Fruit fly (Drosophila melanogaster) whole organism, prepupa: ENCODE measurements around the gene Gclm.

Experiments used
- CG10669 ChIP-seq: fragments of 200-800 bp; sonication (Bioruptor generic); optimal IDR thresholded peaks from 3 replicates; lab custom pipeline; 2018; ENCODE audit warnings: missing biosample characterization, mild to moderate bottlenecking, missing genetic modification characterization, moderate library complexity
- CG11762 ChIP-seq: fragments of 200-800 bp; sonication (Bioruptor generic); optimal IDR thresholded peaks from 3 replicates; lab custom pipeline; 2016; ENCODE audit warnings: missing biosample characterization, missing genetic modification characterization; ENCODE audit not compliant: insufficient read depth
- CG11902 ChIP-seq: fragments of 200-800 bp; sonication (Bioruptor generic); optimal IDR thresholded peaks from 3 replicates; lab custom pipeline; 2016; ENCODE audit warnings: missing biosample characterization, missing genetic modification characterization
- CG15336 ChIP-seq: fragments of 200-800 bp; sonication (Bioruptor generic); IDR thresholded peaks from 2 replicates; pipeline ENCODE4 v1.3.6; 2022; ENCODE audit warnings: missing biosample characterization, missing genetic modification characterization
- CG1621 ChIP-seq: fragments of 200-800 bp; sonication (Bioruptor generic); optimal IDR thresholded peaks from 3 replicates; lab custom pipeline; 2018; ENCODE audit warnings: missing biosample characterization, mild to moderate bottlenecking, missing genetic modification characterization
- CG16779 ChIP-seq: fragments of 200-800 bp; sonication (Bioruptor generic); optimal IDR thresholded peaks from 3 replicates; lab custom pipeline; 2017; ENCODE audit warnings: missing biosample characterization, mild to moderate bottlenecking, missing genetic modification characterization
- CG3032 ChIP-seq: fragments of 200-800 bp; optimal IDR thresholded peaks from 2 replicates; lab custom pipeline; 2019; ENCODE audit warnings: missing biosample characterization, mild to moderate bottlenecking, missing genetic modification characterization, moderate library complexity
- CG31627 ChIP-seq: fragments of 200-800 bp; sonication (Bioruptor generic); optimal IDR thresholded peaks from 3 replicates; lab custom pipeline; 2016; ENCODE audit warnings: missing biosample characterization, missing genetic modification characterization
- CG32006 ChIP-seq: fragments of 200-800 bp; sonication (Bioruptor generic); optimal IDR thresholded peaks from 3 replicates; lab custom pipeline; 2017; ENCODE audit warnings: missing biosample characterization, mild to moderate bottlenecking, missing genetic modification characterization
- CG34406 ChIP-seq: fragments of 200-800 bp; sonication (Bioruptor generic); optimal IDR thresholded peaks from 3 replicates; lab custom pipeline; 2016; ENCODE audit warnings: missing biosample characterization, missing genetic modification characterization
- CG3919 ChIP-seq: fragments of 200-800 bp; sonication (Bioruptor generic); optimal IDR thresholded peaks from 3 replicates; lab custom pipeline; 2016; ENCODE audit warnings: missing biosample characterization, missing genetic modification characterization
- CG4318 ChIP-seq: fragments of 200-800 bp; sonication (Bioruptor generic); optimal IDR thresholded peaks from 3 replicates; lab custom pipeline; 2017; ENCODE audit warnings: missing biosample characterization, mild to moderate bottlenecking, missing genetic modification characterization
- CG6163 ChIP-seq: fragments of 200-800 bp; sonication (Bioruptor generic); IDR thresholded peaks from 3 replicates; pipeline ENCODE4 v1.3.6; 2022; ENCODE audit warnings: missing biosample characterization, missing genetic modification characterization
- CG6276 ChIP-seq: fragments of 200-800 bp; sonication (Bioruptor generic); optimal IDR thresholded peaks from 2 replicates; lab custom pipeline; 2017; ENCODE audit warnings: missing biosample characterization, mild to moderate bottlenecking, missing genetic modification characterization
- CG6792 ChIP-seq: fragments of 200-800 bp; sonication (Bioruptor generic); optimal IDR thresholded peaks from 3 replicates; lab custom pipeline; 2016; ENCODE audit warnings: missing biosample characterization, missing genetic modification characterization
- CG6808 ChIP-seq: fragments of 200-800 bp; sonication (Bioruptor generic); optimal IDR thresholded peaks from 3 replicates; lab custom pipeline; 2017; ENCODE audit warnings: missing biosample characterization, missing genetic modification characterization, mild to moderate bottlenecking, moderate library complexity, missing genetic modification reagents
- CG7368 ChIP-seq: fragments of 200-800 bp; sonication (Bioruptor generic); optimal IDR thresholded peaks from 3 replicates; lab custom pipeline; 2016; ENCODE audit warnings: missing biosample characterization, missing genetic modification characterization
- CG8119 ChIP-seq: fragments of 200-800 bp; sonication (Bioruptor generic); IDR thresholded peaks from 3 replicates; pipeline ENCODE4 v1.3.6; 2022; ENCODE audit warnings: missing biosample characterization, missing genetic modification characterization
- CG8319 ChIP-seq: fragments of 200-800 bp; sonication (Bioruptor generic); optimal IDR thresholded peaks from 3 replicates; lab custom pipeline; 2016; ENCODE audit warnings: missing biosample characterization, missing genetic modification characterization
- CG8632 ChIP-seq: fragments of 200-800 bp; sonication (Bioruptor generic); optimal IDR thresholded peaks from 3 replicates; lab custom pipeline; 2016; ENCODE audit warnings: missing biosample characterization, missing genetic modification characterization
- Eip75B ChIP-seq: fragments of 200-800 bp; sonication (Bioruptor generic); optimal IDR thresholded peaks from 3 replicates; lab custom pipeline; 2016; ENCODE audit warnings: missing biosample characterization, missing genetic modification characterization
- Eip78C ChIP-seq: fragments of 200-800 bp; sonication (Bioruptor generic); peaks from one replicate; lab custom pipeline; 2016; ENCODE audit warnings: missing biosample characterization, missing genetic modification characterization
- Eip93F ChIP-seq: fragments of 200-800 bp; sonication (Bioruptor generic); optimal IDR thresholded peaks from 2 replicates; lab custom pipeline; 2016; ENCODE audit warnings: missing biosample characterization, mild to moderate bottlenecking, missing genetic modification characterization
- Ets21C ChIP-seq: fragments of 200-800 bp; sonication (Bioruptor generic); optimal IDR thresholded peaks from 3 replicates; lab custom pipeline; 2016; ENCODE audit warnings: missing biosample characterization, missing genetic modification characterization
- Ets96B ChIP-seq: fragments of 200-800 bp; optimal IDR thresholded peaks from 2 replicates; lab custom pipeline; 2019; ENCODE audit warnings: missing biosample characterization, mild to moderate bottlenecking, missing genetic modification characterization, moderate library complexity
- Gug ChIP-seq: fragments of 200-800 bp; sonication (Bioruptor generic); IDR thresholded peaks from 2 replicates; pipeline ENCODE4 v1.3.6; 2022; ENCODE audit warnings: missing biosample characterization, missing genetic modification characterization
- Hr38 ChIP-seq: sonication (Bioruptor generic); optimal IDR thresholded peaks from 2 replicates; lab custom pipeline; 2016; ENCODE audit warnings: missing biosample characterization, missing genetic modification characterization
- Hr39 ChIP-seq: fragments of 200-800 bp; sonication (Bioruptor generic); optimal IDR thresholded peaks from 2 replicates; lab custom pipeline; 2016; ENCODE audit warnings: missing biosample characterization, missing genetic modification characterization
- Lpt ChIP-seq: fragments of 200-800 bp; sonication (Bioruptor generic); optimal IDR thresholded peaks from 3 replicates; lab custom pipeline; 2016; ENCODE audit warnings: missing biosample characterization, missing genetic modification characterization
- Met ChIP-seq: fragments of 200-800 bp; sonication (Bioruptor generic); optimal IDR thresholded peaks from 3 replicates; lab custom pipeline; 2016; ENCODE audit warnings: missing biosample characterization, missing genetic modification characterization
- OdsH ChIP-seq: fragments of 200-800 bp; sonication (Bioruptor generic); optimal IDR thresholded peaks from 3 replicates; lab custom pipeline; 2016; ENCODE audit warnings: missing biosample characterization, missing genetic modification characterization
- Smox ChIP-seq: fragments of 200-800 bp; sonication (Bioruptor generic); optimal IDR thresholded peaks from 3 replicates; lab custom pipeline; 2016; ENCODE audit warnings: missing biosample characterization, missing genetic modification characterization
- Sox102F ChIP-seq: fragments of 200-800 bp; sonication (Bioruptor generic); optimal IDR thresholded peaks from 2 replicates; lab custom pipeline; 2016; ENCODE audit warnings: missing biosample characterization, mild to moderate bottlenecking, missing genetic modification characterization
- Sox14 ChIP-seq: fragments of 200-800 bp; sonication (Bioruptor generic); optimal IDR thresholded peaks from 3 replicates; lab custom pipeline; 2016; ENCODE audit warnings: missing biosample characterization, missing genetic modification characterization
- Sox15 ChIP-seq: fragments of 200-800 bp; sonication (Bioruptor generic); optimal IDR thresholded peaks from 3 replicates; lab custom pipeline; 2016; ENCODE audit warnings: missing biosample characterization, missing genetic modification characterization
- achi ChIP-seq: fragments of 200-800 bp; sonication (Bioruptor generic); optimal IDR thresholded peaks from 3 replicates; lab custom pipeline; 2016; ENCODE audit warnings: missing biosample characterization, missing genetic modification characterization
- acj6 ChIP-seq: fragments of 200-800 bp; sonication (Bioruptor generic); optimal IDR thresholded peaks from 3 replicates; lab custom pipeline; 2016; ENCODE audit warnings: missing biosample characterization, missing genetic modification characterization
- cyc ChIP-seq: fragments of 200-800 bp; sonication (Bioruptor generic); optimal IDR thresholded peaks from 3 replicates; lab custom pipeline; 2016; ENCODE audit warnings: missing biosample characterization, missing genetic modification characterization
- dac ChIP-seq: fragments of 200-800 bp; sonication (Bioruptor generic); optimal IDR thresholded peaks from 2 replicates; lab custom pipeline; 2017; ENCODE audit warnings: missing biosample characterization, mild to moderate bottlenecking, missing genetic modification characterization
- dsx ChIP-seq: fragments of 200-800 bp; optimal IDR thresholded peaks from 3 replicates; lab custom pipeline; 2019; ENCODE audit warnings: missing biosample characterization, mild to moderate bottlenecking, missing genetic modification characterization, moderate library complexity; ENCODE audit not compliant: poor library complexity, severe bottlenecking
- eg ChIP-seq: fragments of 200-800 bp; sonication (Bioruptor generic); IDR thresholded peaks from 3 replicates; pipeline ENCODE4 v1.3.6; 2022; ENCODE audit warnings: missing biosample characterization, missing genetic modification characterization
- esn ChIP-seq: fragments of 200-800 bp; sonication (Bioruptor generic); optimal IDR thresholded peaks from 2 replicates; lab custom pipeline; 2016; ENCODE audit warnings: missing biosample characterization, mild to moderate bottlenecking, missing genetic modification characterization, moderate library complexity
- fd59A ChIP-seq: fragments of 200-800 bp; sonication (Bioruptor generic); optimal IDR thresholded peaks from 2 replicates; lab custom pipeline; 2017; ENCODE audit warnings: missing biosample characterization, mild to moderate bottlenecking, missing genetic modification characterization, missing genetic modification reagents
- fd85E ChIP-seq: fragments of 200-800 bp; sonication (Bioruptor generic); optimal IDR thresholded peaks from 3 replicates; lab custom pipeline; 2016; ENCODE audit warnings: missing biosample characterization, missing genetic modification characterization
- fkh ChIP-seq: fragments of 200-800 bp; sonication (Bioruptor generic); optimal IDR thresholded peaks from 3 replicates; lab custom pipeline; 2017; ENCODE audit warnings: missing biosample characterization, mild to moderate bottlenecking, missing genetic modification characterization, moderate library complexity
- lz ChIP-seq: fragments of 200-800 bp; sonication (Bioruptor generic); optimal IDR thresholded peaks from 3 replicates; lab custom pipeline; 2016; ENCODE audit warnings: missing biosample characterization, missing genetic modification characterization
- net ChIP-seq: fragments of 200-800 bp; sonication (Bioruptor generic); optimal IDR thresholded peaks from 3 replicates; lab custom pipeline; 2016; ENCODE audit warnings: missing biosample characterization, missing genetic modification characterization
- pdm3 ChIP-seq: fragments of 200-800 bp; sonication (Bioruptor generic); optimal IDR thresholded peaks from 3 replicates; lab custom pipeline; 2016; ENCODE audit warnings: missing biosample characterization, missing genetic modification characterization
- salr ChIP-seq, 2 experiments: fragments of 200-800 bp; sonication (Bioruptor generic); optimal IDR thresholded peaks; 3 replicates each; lab custom pipeline; 2016 to 2018; ENCODE audit warnings: missing biosample characterization in 2 of 2, missing genetic modification characterization in 2 of 2, mild to moderate bottlenecking in 1 of 2
- spab ChIP-seq: fragments of 200-800 bp; sonication (Bioruptor generic); optimal IDR thresholded peaks from 2 replicates; lab custom pipeline; 2017; ENCODE audit warnings: missing biosample characterization, mild to moderate bottlenecking, missing genetic modification characterization, missing genetic modification reagents
- ss ChIP-seq, 2 experiments: fragments of 200-800 bp; sonication (Bioruptor generic); optimal IDR thresholded peaks; 2 replicates in 1 of 2; 3 replicates in 1 of 2; lab custom pipeline; 2017 to 2018; ENCODE audit warnings: mild to moderate bottlenecking in 2 of 2, missing biosample characterization in 2 of 2, missing genetic modification characterization in 2 of 2, moderate library complexity in 1 of 2
- svp ChIP-seq: fragments of 200-800 bp; sonication (Bioruptor generic); peaks from one replicate; lab custom pipeline; 2016; ENCODE audit warnings: missing biosample characterization, missing genetic modification characterization
- topi ChIP-seq: fragments of 200-800 bp; sonication (Bioruptor generic); optimal IDR thresholded peaks from 3 replicates; lab custom pipeline; 2016; ENCODE audit warnings: missing biosample characterization, missing genetic modification characterization
- vri ChIP-seq: fragments of 200-800 bp; sonication (Bioruptor generic); optimal IDR thresholded peaks from 3 replicates; lab custom pipeline; 2016; ENCODE audit warnings: missing biosample characterization, mild to moderate bottlenecking, missing genetic modification characterization

The Gclm gene

DNA sequence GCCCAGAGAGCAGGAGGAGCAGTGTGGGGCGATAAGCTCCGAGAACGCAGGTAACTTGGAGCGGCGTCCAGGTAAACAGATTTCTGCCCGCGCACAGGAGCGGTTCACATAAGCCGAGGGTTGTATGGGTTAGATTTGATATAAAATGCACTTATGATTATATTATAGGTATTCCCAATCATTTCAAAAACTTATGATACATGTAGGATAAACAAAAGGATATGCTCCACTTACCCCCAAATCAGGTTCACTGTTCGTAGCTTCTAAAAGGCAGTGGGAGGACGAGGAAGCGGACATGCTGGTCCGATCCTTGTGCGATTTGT lies 49.8 kb downstream of the Gclm start:
- TF ChIP-seq Sox14 (GFP tag; lab: Kevin White, UChicago) (peak; percentile 74), CG31627 (GFP tag; lab: Kevin White, UChicago) (peak; percentile 30), fd59A (no peak), CG8632 (GFP tag; lab: Kevin White, UChicago) (no peak), Hr38 (GFP tag; lab: Kevin White, UChicago) (no peak), Gug (GFP tag; lab: Robert Waterston, UW) (no peak), cyc (GFP tag; lab: Kevin White, UChicago) (no peak), CG34406 (GFP tag; lab: Kevin White, UChicago) (no peak), Sox15 (no peak), spab (no peak), Ets21C (GFP tag; lab: Kevin White, UChicago) (no peak), CG16779 (no peak), Eip75B (GFP tag; lab: Kevin White, UChicago) (no peak), CG3032 (no peak), achi (GFP tag; lab: Kevin White, UChicago) (no peak), CG11902 (GFP tag; lab: Kevin White, UChicago) (peak; percentile 63), vri (no peak), Hr39 (GFP tag; lab: Kevin White, UChicago) (peak; percentile 30), ss (GFP tag; optimal IDR thresholded peaks at IDR 0.05; lab: Kevin White, UChicago) (no peak), CG1621 (tag; lab: Kevin White, UChicago) (no peak), CG6792 (GFP tag; lab: Kevin White, UChicago) (no peak), svp (no peak), CG11762 (no peak), OdsH (no peak), Ets96B (tag; lab: Kevin White, UChicago) (no peak), fd85E (no peak), CG6276 (GFP tag; lab: Kevin White, UChicago) (no peak), CG4318 (GFP tag; lab: Kevin White, UChicago) (no peak), CG3919 (GFP tag; lab: Kevin White, UChicago) (no peak), CG6163 (no peak), CG6808 (GFP tag; lab: Kevin White, UChicago) (no peak), CG32006 (GFP tag; lab: Kevin White, UChicago) (no peak), lz (peak; percentile 10), Eip78C (GFP tag; lab: Kevin White, UChicago) (no peak), fkh (GFP tag; lab: Kevin White, UChicago) (peak; percentile 12), Eip93F (GFP tag; lab: Kevin White, UChicago) (no peak), Lpt (GFP tag; lab: Kevin White, UChicago) (no peak), Smox (peak; percentile 30), pdm3 (no peak), CG8319 (no peak), dsx (GFP tag; lab: Kevin White, UChicago) (no peak), salr (GFP tag; optimal IDR thresholded peaks at IDR 0.05; lab: Kevin White, UChicago) (no peak), CG10669 (GFP tag; lab: Kevin White, UChicago) (no peak), topi (GFP tag; lab: Kevin White, UChicago) (peak; percentile 16), Met (peak; percentile 35), CG7368 (no peak), esn (peak; percentile 4), CG8119 (GFP tag; lab: Robert Waterston, UW) (no peak), Sox102F (GFP tag; lab: Kevin White, UChicago) (no peak), acj6 (no peak), dac (no peak), eg (GFP tag; lab: Robert Waterston, UW) (no peak), net (GFP tag; lab: Kevin White, UChicago) (no peak), CG15336 (GFP tag; lab: Robert Waterston, UW) (no peak)
